Worm (Caenorhabditis elegans) whole organism, L4 larva: ENCODE data around the gene B0554.5.

ENCODE experiments used
- F44E2.7 ChIP-seq: fragments of 200-800 bp; sonication (Bioruptor generic); IDR thresholded peaks from 2 replicates; pipeline ENCODE4 v2.1.2; 2022; ENCODE audit warnings: missing genetic modification characterization, missing compliant biosample characterization
- R02D3.7 ChIP-seq: fragments of 150-350 bp; sonication (generic microtip); optimal IDR thresholded peaks from 3 replicates; lab custom pipeline; 2014; ENCODE audit warnings: missing biosample characterization, missing genetic modification characterization
- Y5F2A.4 ChIP-seq: fragments of 200-800 bp; sonication (Bioruptor generic); optimal IDR thresholded peaks from 2 replicates; lab custom pipeline; 2018; ENCODE audit warnings: mild to moderate bottlenecking, missing genetic modification characterization, missing compliant biosample characterization
- aha-1 ChIP-seq: fragments of 150-350 bp; peaks from one replicate; lab custom pipeline; 2014; ENCODE audit warnings: missing biosample characterization, missing genetic modification characterization
- ama-1 ChIP-seq: fragments of 150-350 bp; optimal IDR thresholded peaks from 2 replicates; lab custom pipeline; 2014; ENCODE audit warnings: inconsistent platforms, mixed read lengths
- attf-4 ChIP-seq: sonication (generic microtip); optimal IDR thresholded peaks from 3 replicates; lab custom pipeline; 2017; ENCODE audit warnings: missing biosample characterization, missing genetic modification characterization
- ceh-28 ChIP-seq: fragments of 150-350 bp; optimal IDR thresholded peaks from 2 replicates; lab custom pipeline; 2014; ENCODE audit warnings: missing biosample characterization, missing genetic modification reagents, missing genetic modification characterization
- ceh-32 ChIP-seq: sonication (generic microtip); optimal IDR thresholded peaks from 2 replicates; lab custom pipeline; 2016; ENCODE audit warnings: mild to moderate bottlenecking, missing genetic modification characterization, missing compliant biosample characterization; ENCODE audit not compliant: poor library complexity
- ces-1 ChIP-seq: fragments of 150-350 bp; sonication (generic microtip); optimal IDR thresholded peaks from 4 replicates; lab custom pipeline; 2014; ENCODE audit warnings: missing biosample characterization, missing genetic modification reagents, missing genetic modification characterization
- cey-2 ChIP-seq: sonication (generic microtip); optimal IDR thresholded peaks from 3 replicates; lab custom pipeline; 2017; ENCODE audit warnings: missing genetic modification characterization, mild to moderate bottlenecking, missing compliant biosample characterization, antibody characterized with exemption, borderline replicate concordance; ENCODE audit not compliant: insufficient read depth
- daf-12 ChIP-seq: fragments of 150-350 bp; optimal IDR thresholded peaks from 2 replicates; lab custom pipeline; 2014; ENCODE audit warnings: missing biosample characterization, missing genetic modification reagents, missing genetic modification characterization
- daf-16 ChIP-seq, 3 experiments: sonication (generic microtip); optimal IDR thresholded peaks; 2 replicates each; lab custom pipeline; 2016 to 2017; ENCODE audit warnings: missing genetic modification characterization in 3 of 3, missing genetic modification reagents in 3 of 3, mild to moderate bottlenecking in 2 of 3, missing compliant biosample characterization in 2 of 3, missing biosample characterization in 1 of 3, moderate library complexity in 1 of 3
- daf-8 ChIP-seq: fragments of 200-800 bp; sonication (Bioruptor generic); IDR thresholded peaks from 2 replicates; pipeline ENCODE4 v1.3.6; 2022; ENCODE audit warnings: missing genetic modification characterization, missing compliant biosample characterization
- dmd-6 ChIP-seq: fragments of 200-800 bp; sonication (Bioruptor generic); IDR thresholded peaks from 2 replicates; pipeline ENCODE4 v1.3.6; 2022; ENCODE audit warnings: missing genetic modification reagents, missing genetic modification characterization, missing compliant biosample characterization
- dmd-9 ChIP-seq: fragments of 200-800 bp; sonication (Bioruptor generic); IDR thresholded peaks from 2 replicates; pipeline ENCODE4 v1.3.6; 2022; ENCODE audit warnings: missing genetic modification reagents, missing genetic modification characterization, missing compliant biosample characterization
- dve-1 ChIP-seq: sonication (generic microtip); optimal IDR thresholded peaks from 2 replicates; lab custom pipeline; 2017; ENCODE audit warnings: antibody characterized with exemption, mild to moderate bottlenecking, missing genetic modification characterization, missing compliant biosample characterization; ENCODE audit not compliant: insufficient read depth
- hlh-11 ChIP-seq: fragments of 200-800 bp; sonication (Bioruptor generic); optimal IDR thresholded peaks from 2 replicates; lab custom pipeline; 2018; ENCODE audit warnings: mild to moderate bottlenecking, missing genetic modification characterization, missing compliant biosample characterization
- hmg-1.1 ChIP-seq: fragments of 200-800 bp; sonication (Bioruptor generic); IDR thresholded peaks from 2 replicates; pipeline ENCODE4 v1.3.6; 2022; ENCODE audit warnings: missing genetic modification reagents, missing genetic modification characterization, missing compliant biosample characterization
- lin-15B ChIP-seq: fragments of 150-350 bp; sonication (generic microtip); optimal IDR thresholded peaks from 3 replicates; lab custom pipeline; 2014; ENCODE audit warnings: missing biosample characterization, missing genetic modification characterization
- lin-39 ChIP-seq: fragments of 150-350 bp; optimal IDR thresholded peaks from 2 replicates; lab custom pipeline; 2014; ENCODE audit warnings: missing biosample characterization, missing genetic modification reagents, missing genetic modification characterization
- lsy-2 ChIP-seq, 2 experiments: fragments of 150-350 bp in 1 of 2; sonication (generic microtip) in 1 of 2; optimal IDR thresholded peaks; 2 replicates each; lab custom pipeline; 2014 to 2017; ENCODE audit warnings: missing biosample characterization in 2 of 2, missing genetic modification characterization in 2 of 2
- madf-9 ChIP-seq: fragments of 200-800 bp; sonication (Bioruptor generic); conservative IDR thresholded peaks from 2 replicates; pipeline ENCODE4 v1.3.6; 2022; ENCODE audit warnings: missing genetic modification reagents, missing genetic modification characterization, missing compliant biosample characterization
- nhr-102 ChIP-seq: sonication (generic microtip); optimal IDR thresholded peaks from 2 replicates; lab custom pipeline; 2016; ENCODE audit warnings: mild to moderate bottlenecking, missing genetic modification characterization, moderate library complexity, missing compliant biosample characterization
- nhr-237 ChIP-seq: sonication (generic microtip); optimal IDR thresholded peaks from 2 replicates; lab custom pipeline; 2017; ENCODE audit warnings: missing biosample characterization, missing genetic modification characterization
- nhr-28 ChIP-seq: fragments of 150-350 bp; optimal IDR thresholded peaks from 2 replicates; lab custom pipeline; 2014; ENCODE audit warnings: missing biosample characterization, missing genetic modification characterization
- nhr-41 ChIP-seq: fragments of 200-800 bp; sonication (Bioruptor generic); IDR thresholded peaks from 2 replicates; pipeline ENCODE4 v1.3.6; 2022; ENCODE audit warnings: missing genetic modification reagents, missing genetic modification characterization, missing compliant biosample characterization
- php-3 ChIP-seq: fragments of 200-800 bp; sonication (Bioruptor generic); IDR thresholded peaks from 2 replicates; pipeline ENCODE4 v1.3.6; 2022; ENCODE audit warnings: missing genetic modification reagents, missing genetic modification characterization, missing compliant biosample characterization
- pqm-1 ChIP-seq: sonication (generic microtip); optimal IDR thresholded peaks from 2 replicates; lab custom pipeline; 2017; ENCODE audit warnings: missing biosample characterization, missing genetic modification characterization
- rbr-2 ChIP-seq: sonication (generic microtip); optimal IDR thresholded peaks from 2 replicates; lab custom pipeline; 2016; ENCODE audit warnings: missing genotype, missing genetic modification characterization, missing compliant biosample characterization
- snpc-4 ChIP-seq: fragments of 150-350 bp; optimal IDR thresholded peaks from 2 replicates; lab custom pipeline; 2014; ENCODE audit warnings: missing biosample characterization, missing genetic modification characterization
- unc-130 ChIP-seq: sonication (generic microtip); optimal IDR thresholded peaks from 2 replicates; lab custom pipeline; 2016; ENCODE audit warnings: missing genetic modification reagents, missing genetic modification characterization, missing compliant biosample characterization
- unc-62 ChIP-seq, 3 experiments: fragments of 150-350 bp in 1 of 3; sonication (generic microtip); optimal IDR thresholded peaks in 2 of 3; peaks in 1 of 3; 1 replicate in 1 of 3; 2 replicates in 2 of 3; lab custom pipeline; 2014 to 2017; ENCODE audit warnings: missing biosample characterization in 3 of 3, missing genetic modification characterization in 3 of 3, missing genetic modification reagents in 3 of 3, missing genotype in 1 of 3
- zag-1 ChIP-seq: fragments of 150-350 bp; optimal IDR thresholded peaks from 2 replicates; lab custom pipeline; 2014; ENCODE audit warnings: missing biosample characterization, missing genetic modification characterization
- zfp-3 ChIP-seq: fragments of 200-800 bp; sonication (Bioruptor generic); conservative IDR thresholded peaks from 2 replicates; pipeline ENCODE4 v1.3.6; 2022; ENCODE audit warnings: missing genetic modification reagents, missing genetic modification characterization, missing compliant biosample characterization

The B0554.5 gene

DNA sequence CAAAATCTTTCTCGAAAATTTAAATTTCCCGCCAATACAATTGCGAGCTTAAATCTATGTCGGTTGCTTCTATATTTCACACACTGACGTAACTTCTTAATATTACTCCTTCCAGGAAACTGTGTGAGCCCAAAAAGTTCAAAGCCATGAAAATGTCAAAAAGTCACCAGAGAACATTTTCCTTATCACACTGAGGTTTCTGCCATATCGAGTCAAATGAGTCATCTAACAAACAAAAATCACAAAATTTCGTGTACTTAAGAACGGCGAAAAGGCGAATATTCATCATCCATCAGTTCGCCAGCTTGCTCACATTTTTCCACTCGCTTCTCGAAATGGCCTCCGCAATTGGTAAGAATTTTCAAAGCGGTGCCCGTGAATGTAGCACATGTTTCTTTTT, 25.4 kb downstream of the B0554.5 start, which contains the start of gene M02H5.8 (continued):
- TF ChIP-seq nhr-28 (peak; percentile 69), Y5F2A.4 (GFP tag; lab: Kevin White, UChicago) (no peak), hlh-11 (peak; percentile 45), lsy-2 (tag; optimal IDR thresholded peaks at IDR 0.05; lab: Kevin White, UChicago) (no peak), pqm-1 (tag; lab: Kevin White, UChicago) (peak; percentile 48), unc-130 (GFP tag; lab: Kevin White, UChicago) (no peak), lin-39 (tag; lab: Kevin White, UChicago) (no peak), attf-4 (tag; lab: Kevin White, UChicago) (no peak), ces-1 (GFP tag; lab: Kevin White, UChicago) (no peak), hmg-1.1 (GFP tag; lab: Robert Waterston, UW) (no peak), dmd-9 (GFP tag; lab: Robert Waterston, UW) (no peak), dmd-6 (peak; percentile 76), madf-9 (GFP tag; lab: Robert Waterston, UW) (no peak), zag-1 (no peak), ama-1 (no peak), nhr-41 (GFP tag; lab: Robert Waterston, UW) (no peak), cey-2 (no peak), R02D3.7 (no peak), ceh-28 (tag; lab: Kevin White, UChicago) (no peak), rbr-2 (no peak), aha-1 (tag; lab: Kevin White, UChicago) (peak; percentile 94), lin-15B (tag; lab: Kevin White, UChicago) (no peak), ceh-32 (tag; lab: Kevin White, UChicago) (no peak), zfp-3 (GFP tag; lab: Robert Waterston, UW) (no peak), nhr-102 (tag; lab: Kevin White, UChicago) (no peak)

DNA sequence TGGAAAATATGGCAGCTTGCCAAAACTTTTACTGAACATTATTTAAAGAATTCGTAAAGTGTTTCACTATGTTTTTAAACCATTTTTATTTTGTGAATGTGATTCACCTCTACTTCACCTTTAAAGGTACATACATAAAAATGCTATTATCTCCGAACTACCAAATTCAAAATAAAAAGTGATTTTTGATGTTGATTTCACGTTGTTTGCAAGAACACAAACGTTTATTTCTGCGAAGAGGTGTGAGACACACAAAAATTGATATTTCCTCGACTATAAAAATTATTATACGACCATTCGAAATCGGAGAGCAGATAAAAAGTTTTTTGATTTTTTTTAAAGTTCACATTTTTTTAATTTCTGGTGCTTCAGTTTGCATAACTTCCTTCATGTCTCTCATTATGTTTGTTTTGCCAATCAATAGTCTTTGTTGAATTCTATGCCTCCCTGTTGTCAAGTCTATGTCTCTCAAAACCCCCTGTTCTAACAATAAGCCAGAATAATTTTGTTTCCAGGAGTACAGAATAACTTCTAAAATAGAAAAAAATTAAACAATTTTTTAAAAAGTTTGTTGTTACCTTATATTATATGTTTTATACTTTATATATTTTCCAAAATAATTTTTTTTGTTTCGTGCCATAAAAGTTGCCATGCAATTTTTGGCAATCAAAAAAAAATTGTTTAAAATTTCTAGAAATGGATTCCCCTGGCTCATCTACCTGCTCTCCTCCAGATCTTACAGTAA, 26.7 kb downstream of the B0554.5 start, which contains the start of gene nhr-123:
Gene nhr-123 (plus strand): TSS at position 695 of the 745 bp plus-strand sequence.
- TF ChIP-seq unc-62 (GFP tag; optimal IDR thresholded peaks at IDR 0.05 in 1 of 2; lab: Kevin White, UChicago) (peak in 1 of 2 experiments; percentile 25), unc-62 (tag; optimal IDR thresholded peaks at IDR 0.05; lab: Kevin White, UChicago) (no peak), nhr-237 (tag; lab: Kevin White, UChicago) (no peak), php-3 (GFP tag; lab: Robert Waterston, UW) (0 out of 2 replicates have a peak, but pooled peaks have one; percentile 21), dve-1 (tag; lab: Kevin White, UChicago) (peak; percentile 5), daf-16 (GFP tag; optimal IDR thresholded peaks at IDR 0.05; lab: Kevin White, UChicago) (no peak), daf-16 (tag; optimal IDR thresholded peaks at IDR 0.05; lab: Kevin White, UChicago) (peak; percentile 67), snpc-4 (no peak), nhr-28 (peak; percentile 46)

DNA sequence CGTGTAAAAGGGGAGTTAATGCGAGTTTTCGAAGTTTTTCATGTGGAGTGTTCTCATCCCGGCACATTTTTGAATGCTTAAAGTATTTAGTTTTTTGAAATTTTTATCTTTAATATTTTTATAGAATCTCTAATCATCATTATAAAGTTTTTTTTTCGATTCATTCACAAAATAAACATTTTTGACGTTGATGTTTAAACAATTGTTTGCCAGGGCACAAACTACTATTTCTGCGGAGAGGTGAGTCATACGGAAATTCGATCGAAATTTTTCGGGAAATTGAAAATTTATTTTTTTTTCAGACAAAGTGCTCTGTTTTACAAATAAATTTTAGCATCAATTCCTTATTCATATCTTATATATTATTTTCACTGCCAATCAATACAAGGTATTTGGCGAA, 29.3 kb downstream of the B0554.5 start, which contains the start of gene nhr-98:
Gene nhr-98 (plus strand): TSS at position 301 of the 400 bp plus-strand sequence.
- TF ChIP-seq daf-8 (GFP tag; lab: Robert Waterston, UW) = no peak
- peak; percentile 53 for TF ChIP-seq aha-1 (tag; lab: Kevin White, UChicago)

DNA sequence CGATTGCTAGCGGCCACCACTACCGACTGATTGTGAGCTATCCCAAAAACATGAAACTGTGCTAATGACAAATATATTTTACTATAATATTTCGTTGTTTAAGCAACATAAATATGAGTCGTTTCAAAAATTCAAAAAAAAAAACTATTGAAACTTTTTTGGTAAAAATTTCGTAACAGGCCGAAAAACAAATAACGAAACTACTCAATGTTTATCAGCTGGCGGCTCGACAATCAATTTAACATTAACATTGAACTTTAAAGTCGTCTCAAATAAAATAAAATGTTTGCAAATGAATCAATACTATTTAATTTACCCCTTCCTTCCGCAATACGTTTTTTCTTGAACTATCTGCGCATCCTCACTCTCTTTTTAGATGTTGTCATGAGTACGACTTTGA, 33.6 kb downstream of the B0554.5 start:
- TF ChIP-seq F44E2.7 (no peak), pqm-1 (tag; lab: Kevin White, UChicago) (peak; percentile 18), daf-16 (GFP tag; optimal IDR thresholded peaks at IDR 0.05; lab: Kevin White, UChicago) (no peak), daf-16 (tag; optimal IDR thresholded peaks at IDR 0.05; lab: Kevin White, UChicago) (peak; percentile 62), daf-12 (tag; lab: Kevin White, UChicago) (no peak), R02D3.7 (no peak), nhr-28 (peak; percentile 36), dve-1 (tag; lab: Kevin White, UChicago) (peak; percentile 23)
- TF ChIP-seq, all 104 proteins: peak for 4
